Fruit fly (Drosophila melanogaster): ENCODE data around the gene eIF3e.

eIF3e gene

DNA sequence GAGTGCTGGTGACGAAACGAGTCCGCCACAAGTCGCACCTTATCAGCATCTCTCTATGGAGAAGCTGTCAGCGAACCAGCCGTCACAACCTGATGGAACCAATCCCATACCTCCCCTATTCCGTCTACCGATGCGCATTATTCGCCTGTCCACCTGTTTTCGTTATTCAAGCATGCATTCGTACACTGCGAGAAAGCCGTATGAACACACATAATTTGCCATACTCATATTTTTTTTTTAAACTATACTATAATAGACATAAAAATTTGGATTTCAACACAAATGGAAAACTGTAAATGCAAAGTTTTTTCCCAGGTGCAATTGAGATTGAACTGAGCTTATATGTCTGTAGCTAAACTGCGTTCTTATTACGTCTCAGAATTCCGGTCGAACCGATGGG, 9.9 kb upstream of the eIF3e start:
- no peak for TF ChIP-seq Pif1B (GFP tag; optimal IDR thresholded peaks at IDR 0.05)
- TF ChIP-seq CG15710 (tag; optimal IDR thresholded peaks at IDR 0.05): peak; percentile 72
- no peak for TF ChIP-seq CG14655 (GFP tag; optimal IDR thresholded peaks at IDR 0.05)
- TF ChIP-seq CG12605 (GFP tag; IDR thresholded peaks at IDR 0.05): peak; percentile 37; the same call in 1 of the 2 replicates
- TF ChIP-seq CG10348 (GFP tag; IDR thresholded peaks at IDR 0.05): no peak
- peak; percentile 70 for TF ChIP-seq CG32121 (GFP tag; IDR thresholded peaks at IDR 0.05)
- no peak for TF ChIP-seq Pif1A (GFP tag; optimal IDR thresholded peaks at IDR 0.05)
- TF ChIP-seq fd96Ca (GFP tag; IDR thresholded peaks at IDR 0.05): peak; percentile 38; the same call in 2 of the 3 replicates
- no peak for TF ChIP-seq CG8301 (tag; optimal IDR thresholded peaks at IDR 0.05)
- no peak for TF ChIP-seq gl (tag; optimal IDR thresholded peaks at IDR 0.05)
- peak; percentile 61; the same call in 1 of the 3 replicates for TF ChIP-seq CG4496 (GFP tag; IDR thresholded peaks at IDR 0.05)
- no peak for TF ChIP-seq rn (GFP tag; IDR thresholded peaks at IDR 0.05)
- TF ChIP-seq CG13204 (GFP tag; optimal IDR thresholded peaks at IDR 0.05): no peak
- TF ChIP-seq CG34367 (tag; optimal IDR thresholded peaks at IDR 0.05): peak; percentile 43
- peak; percentile 71 for TF ChIP-seq CG17806 (tag; optimal IDR thresholded peaks at IDR 0.05)
- peak; percentile 78 for TF ChIP-seq Ets98B (GFP tag; IDR thresholded peaks at IDR 0.05)
- peak; percentile 78 for TF ChIP-seq EcR (GFP tag; optimal IDR thresholded peaks at IDR 0.05)
- TF ChIP-seq CG8159 (tag; optimal IDR thresholded peaks at IDR 0.05): peak; percentile 51
- TF ChIP-seq Snoo (tag; optimal IDR thresholded peaks at IDR 0.05): no peak
- TF ChIP-seq D1 (tag; optimal IDR thresholded peaks at IDR 0.05): no peak
- peak; percentile 54 for TF ChIP-seq CG9948 (tag; optimal IDR thresholded peaks at IDR 0.05)

DNA sequence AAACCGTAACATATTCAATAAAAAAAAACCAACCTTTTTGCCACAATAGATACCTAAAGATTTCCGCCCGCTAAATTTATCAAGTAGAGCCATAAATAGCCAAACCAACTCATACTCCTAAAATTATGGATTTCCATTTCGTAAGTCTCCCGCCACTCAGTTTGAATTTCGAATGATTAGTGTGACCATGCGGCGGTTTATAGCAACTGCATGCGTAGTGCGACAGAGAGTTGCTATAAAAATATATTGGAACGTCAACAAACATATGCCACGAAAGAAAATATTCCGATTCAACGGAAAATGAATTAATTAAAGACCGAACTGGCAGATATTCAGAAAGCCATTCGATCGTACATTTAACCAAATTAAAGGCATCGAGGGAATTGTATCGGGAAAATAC, 4.0 kb downstream of the eIF3e start, which contains the start of gene CG9706:
TSS of gene CG9706 (plus strand) at position 222 of the 400 bp plus-strand sequence.
- TF ChIP-seq Ets98B (GFP tag; IDR thresholded peaks at IDR 0.05) (no peak), CG9948 (tag; optimal IDR thresholded peaks at IDR 0.05) (no peak), CG13204 (GFP tag; optimal IDR thresholded peaks at IDR 0.05) (no peak), D1 (tag; optimal IDR thresholded peaks at IDR 0.05) (no peak), CG17806 (tag; optimal IDR thresholded peaks at IDR 0.05) (no peak), Pif1A (GFP tag; optimal IDR thresholded peaks at IDR 0.05) (no peak), CG4496 (GFP tag; IDR thresholded peaks at IDR 0.05) (no peak), CG8301 (tag; optimal IDR thresholded peaks at IDR 0.05) (no peak), CG10348 (GFP tag; IDR thresholded peaks at IDR 0.05) (no peak), Pif1B (GFP tag; optimal IDR thresholded peaks at IDR 0.05) (no peak), gl (tag; optimal IDR thresholded peaks at IDR 0.05) (no peak), fd96Ca (GFP tag; IDR thresholded peaks at IDR 0.05) (no peak), CG32121 (GFP tag; IDR thresholded peaks at IDR 0.05) (no peak), CG34367 (tag; optimal IDR thresholded peaks at IDR 0.05) (no peak)

DNA sequence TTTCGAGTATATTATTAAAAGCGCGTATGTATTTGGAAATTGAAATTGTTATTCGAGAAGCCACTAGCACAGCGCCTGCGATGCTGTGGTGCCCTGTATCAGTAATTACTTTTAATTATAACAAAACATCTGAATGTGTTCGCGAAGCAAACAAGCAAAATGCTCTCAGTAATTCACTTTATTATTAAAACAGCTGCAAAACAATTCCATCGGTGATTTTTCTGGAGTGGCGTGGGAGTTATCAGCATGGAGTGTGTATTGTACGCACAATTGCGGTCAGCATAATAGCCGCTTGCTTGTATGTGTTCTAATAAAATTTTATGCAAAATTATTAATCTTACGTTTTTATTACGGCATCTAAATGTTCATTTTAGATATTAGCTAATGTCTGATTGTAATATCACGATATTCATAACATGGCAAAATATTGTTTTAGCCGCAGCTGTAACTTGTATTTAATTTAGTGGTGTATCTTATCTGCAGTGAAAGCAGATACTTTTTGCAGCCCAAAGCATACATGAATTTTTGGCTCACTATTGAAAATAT, 4.5 kb downstream of the eIF3e start:
- TF ChIP-seq Snoo (tag; optimal IDR thresholded peaks at IDR 0.05) (peak; percentile 75), CG8301 (tag; optimal IDR thresholded peaks at IDR 0.05) (no peak), CG4496 (GFP tag; IDR thresholded peaks at IDR 0.05) (peak; percentile 83), CG14655 (GFP tag; optimal IDR thresholded peaks at IDR 0.05) (no peak), CG12605 (GFP tag; IDR thresholded peaks at IDR 0.05) (peak; percentile 68; the same call in 1 of the 2 replicates), CG17806 (tag; optimal IDR thresholded peaks at IDR 0.05) (peak; percentile 80), CG9948 (tag; optimal IDR thresholded peaks at IDR 0.05) (peak; percentile 77), fd96Ca (GFP tag; IDR thresholded peaks at IDR 0.05) (peak; percentile 57; the same call in 2 of the 3 replicates), Pif1B (GFP tag; optimal IDR thresholded peaks at IDR 0.05) (no peak), Ets98B (GFP tag; IDR thresholded peaks at IDR 0.05) (peak; percentile 78), gl (tag; optimal IDR thresholded peaks at IDR 0.05) (peak; percentile 67), CG32121 (GFP tag; IDR thresholded peaks at IDR 0.05) (peak; percentile 74), CG13204 (GFP tag; optimal IDR thresholded peaks at IDR 0.05) (no peak), EcR (GFP tag; optimal IDR thresholded peaks at IDR 0.05) (no peak), rn (GFP tag; IDR thresholded peaks at IDR 0.05) (no peak), Pif1A (GFP tag; optimal IDR thresholded peaks at IDR 0.05) (no peak), CG15710 (tag; optimal IDR thresholded peaks at IDR 0.05) (peak; percentile 74), CG34367 (tag; optimal IDR thresholded peaks at IDR 0.05) (peak; percentile 64), D1 (tag; optimal IDR thresholded peaks at IDR 0.05) (no peak), CG8159 (tag; optimal IDR thresholded peaks at IDR 0.05) (peak; percentile 81), CG10348 (GFP tag; IDR thresholded peaks at IDR 0.05) (no peak)

DNA sequence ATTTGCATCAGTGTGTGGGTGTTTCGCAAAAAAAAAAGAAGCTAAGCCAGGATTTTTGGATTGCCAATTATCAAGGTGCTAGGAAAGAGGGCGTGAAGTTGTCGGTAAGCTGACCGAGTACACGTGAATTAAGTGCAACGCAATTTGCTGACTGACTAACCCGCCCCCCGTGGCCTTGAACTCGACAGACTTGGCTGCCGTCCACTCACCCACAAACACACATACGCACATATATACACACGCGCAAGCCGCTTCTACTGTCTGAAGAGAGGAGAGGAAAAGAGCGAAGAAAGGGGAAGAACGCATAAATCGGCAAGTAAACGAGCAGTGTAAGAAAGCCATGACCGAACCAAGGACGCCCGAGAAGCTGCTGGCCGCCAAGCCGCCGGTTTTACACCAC, 6.4 kb downstream of the eIF3e start:
- no peak for TF ChIP-seq CG14655 (GFP tag; optimal IDR thresholded peaks at IDR 0.05)
- TF ChIP-seq EcR (GFP tag; optimal IDR thresholded peaks at IDR 0.05): peak; percentile 96

DNA sequence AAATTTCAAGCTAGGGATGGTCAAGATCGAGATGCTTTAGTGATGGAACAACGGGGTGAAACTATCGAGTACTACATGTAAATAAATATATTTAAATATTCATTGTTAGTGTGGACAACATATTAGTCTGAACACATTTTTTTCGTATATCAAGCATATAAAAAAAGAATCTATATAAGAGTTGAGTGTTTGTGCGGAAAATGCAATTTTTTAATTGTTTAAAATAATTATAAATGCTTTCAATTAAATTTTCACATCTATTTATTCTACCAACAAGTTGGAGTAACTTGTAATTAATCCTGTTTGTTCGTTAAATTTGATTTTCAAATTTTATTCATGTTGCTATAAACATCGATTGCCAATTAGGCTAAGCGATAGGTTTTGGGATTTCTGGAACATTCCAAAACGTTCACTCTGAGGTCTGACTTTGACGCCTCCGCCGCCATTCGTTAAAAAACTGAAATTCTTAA, 7.0 kb downstream of the eIF3e start, which contains the start of the genes mus302 and CG9705:
TSS of gene mus302 (minus strand) at position 33 of the 470 bp plus-strand sequence.
TSS of gene CG9705 (plus strand) at position 397 of the 470 bp plus-strand sequence.
- TF ChIP-seq CG9948 (tag; optimal IDR thresholded peaks at IDR 0.05): peak; percentile 12
- TF ChIP-seq EcR (GFP tag; optimal IDR thresholded peaks at IDR 0.05): no peak
- no peak for TF ChIP-seq Ets98B (GFP tag; IDR thresholded peaks at IDR 0.05)
- peak; percentile 6 for TF ChIP-seq CG8301 (tag; optimal IDR thresholded peaks at IDR 0.05)
- peak; percentile 40 for TF ChIP-seq CG15710 (tag; optimal IDR thresholded peaks at IDR 0.05)
- TF ChIP-seq CG8159 (tag; optimal IDR thresholded peaks at IDR 0.05): peak; percentile 47
- no peak for TF ChIP-seq fd96Ca (GFP tag; IDR thresholded peaks at IDR 0.05)
